Fruit fly (Drosophila melanogaster) whole organism, embryonic: ENCODE results near the gene sing.
A peak's percentile ranks its signal among the peaks of the same experiment; 100 is the strongest.

Experiments used
- CG10462 ChIP-seq: fragments of 200-800 bp; sonication (Bioruptor generic); optimal IDR thresholded peaks from 2 replicates; lab custom pipeline; 2016; ENCODE audit warnings: missing biosample characterization, missing genetic modification characterization
- CG11696 ChIP-seq: fragments of 200-800 bp; sonication (Bioruptor generic); IDR thresholded peaks from 2 replicates; pipeline ENCODE4 v1.3.6; 2022; ENCODE audit warnings: missing biosample characterization, missing genetic modification characterization
- CG14667 ChIP-seq: fragments of 200-800 bp; sonication (Bioruptor generic); IDR thresholded peaks from 2 replicates; pipeline ENCODE4 v1.3.6; 2022; ENCODE audit warnings: missing biosample characterization, missing genetic modification characterization
- CG16815 ChIP-seq: fragments of 200-800 bp; sonication (Bioruptor generic); optimal IDR thresholded peaks from 3 replicates; lab custom pipeline; 2017; ENCODE audit warnings: missing biosample characterization, mild to moderate bottlenecking, missing genetic modification characterization
- CG18262 ChIP-seq: fragments of 200-800 bp; optimal IDR thresholded peaks from 3 replicates; lab custom pipeline; 2019; ENCODE audit warnings: missing biosample characterization, mild to moderate bottlenecking, missing genetic modification characterization, moderate library complexity
- CG18599 ChIP-seq: fragments of 200-800 bp; sonication (Bioruptor generic); optimal IDR thresholded peaks from 3 replicates; lab custom pipeline; 2017; ENCODE audit warnings: missing biosample characterization, missing genetic modification characterization, mild to moderate bottlenecking, moderate library complexity, missing genetic modification reagents
- CG2129 ChIP-seq: fragments of 200-800 bp; sonication (Bioruptor generic); IDR thresholded peaks from 2 replicates; pipeline ENCODE4 v1.3.6; 2022; ENCODE audit warnings: missing biosample characterization, missing genetic modification characterization; ENCODE audit not compliant: partially characterized antibody
- CG2889 ChIP-seq: fragments of 200-800 bp; sonication (Bioruptor generic); IDR thresholded peaks from 3 replicates; pipeline ENCODE4 v1.3.6; 2022; ENCODE audit warnings: missing biosample characterization, missing genetic modification characterization
- CG30020 ChIP-seq: fragments of 200-800 bp; optimal IDR thresholded peaks from 2 replicates; lab custom pipeline; 2019; ENCODE audit warnings: missing biosample characterization, mild to moderate bottlenecking, missing genetic modification characterization, moderate library complexity
- CG3281 ChIP-seq: fragments of 200-800 bp; sonication (Bioruptor generic); optimal IDR thresholded peaks from 3 replicates; lab custom pipeline; 2017; ENCODE audit warnings: missing biosample characterization, mild to moderate bottlenecking, missing genetic modification characterization
- CG33213 ChIP-seq: fragments of 200-800 bp; sonication (Bioruptor generic); optimal IDR thresholded peaks from 3 replicates; lab custom pipeline; 2016; ENCODE audit warnings: missing biosample characterization, missing genetic modification characterization
- CG33557 ChIP-seq: fragments of 200-800 bp; sonication (Bioruptor generic); optimal IDR thresholded peaks from 2 replicates; lab custom pipeline; 2019; ENCODE audit warnings: missing biosample characterization, mild to moderate bottlenecking, missing genetic modification characterization, moderate library complexity
- CG3847 ChIP-seq: fragments of 200-800 bp; sonication (Bioruptor generic); IDR thresholded peaks from 2 replicates; pipeline ENCODE4 v1.3.6; 2022; ENCODE audit warnings: missing biosample characterization, missing genetic modification characterization
- CG6689 ChIP-seq: fragments of 200-800 bp; sonication (Bioruptor generic); IDR thresholded peaks from 2 replicates; pipeline ENCODE4 v1.3.6; 2022; ENCODE audit warnings: missing biosample characterization, missing genetic modification characterization
- CG7963 ChIP-seq: fragments of 200-800 bp; sonication (Bioruptor generic); IDR thresholded peaks from 3 replicates; pipeline ENCODE4 v1.3.6; 2022; ENCODE audit warnings: missing biosample characterization, missing genetic modification characterization; ENCODE audit not compliant: partially characterized antibody
- CG8388 ChIP-seq: fragments of 200-800 bp; sonication (Bioruptor generic); optimal IDR thresholded peaks from 2 replicates; lab custom pipeline; 2019; ENCODE audit warnings: missing biosample characterization, mild to moderate bottlenecking, missing genetic modification characterization, moderate library complexity
- CG8478 ChIP-seq: fragments of >200 bp; optimal IDR thresholded peaks from 2 replicates; lab custom pipeline; 2018
- CoRest ChIP-seq: fragments of 200-800 bp; sonication (Bioruptor generic); optimal IDR thresholded peaks from 3 replicates; lab custom pipeline; 2018; ENCODE audit warnings: missing biosample characterization, mild to moderate bottlenecking, missing genetic modification characterization, moderate library complexity
- Dll ChIP-seq: fragments of 200-800 bp; sonication (Bioruptor generic); IDR thresholded peaks from 4 replicates; pipeline ENCODE4 v1.3.6; 2022; ENCODE audit warnings: missing biosample characterization, missing genetic modification characterization; ENCODE audit not compliant: partially characterized antibody
- Drgx ChIP-seq: fragments of 200-800 bp; sonication (Bioruptor generic); IDR thresholded peaks from 2 replicates; pipeline ENCODE4 v1.3.6; 2022; ENCODE audit warnings: missing biosample characterization, missing genetic modification characterization
- Fer2 ChIP-seq: fragments of 200-800 bp; sonication (Bioruptor generic); optimal IDR thresholded peaks from 2 replicates; lab custom pipeline; 2018; ENCODE audit warnings: missing biosample characterization, mild to moderate bottlenecking, missing genetic modification characterization, moderate library complexity
- HLH4C ChIP-seq: fragments of 200-800 bp; sonication (Bioruptor generic); IDR thresholded peaks from 3 replicates; pipeline ENCODE4 v1.3.6; 2022; ENCODE audit warnings: missing biosample characterization, missing genetic modification characterization; ENCODE audit not compliant: partially characterized antibody
- HmgZ ChIP-seq: fragments of 200-800 bp; sonication (Bioruptor generic); optimal IDR thresholded peaks from 2 replicates; lab custom pipeline; 2018; ENCODE audit warnings: missing biosample characterization, mild to moderate bottlenecking, missing genetic modification characterization
- Jarid2 ChIP-seq: fragments of 200-800 bp; sonication (Bioruptor generic); optimal IDR thresholded peaks from 3 replicates; lab custom pipeline; 2017; ENCODE audit warnings: mild to moderate bottlenecking, missing biosample characterization, missing genetic modification reagents, missing genetic modification characterization
- Nf-YA ChIP-seq: fragments of 200-800 bp; sonication (Bioruptor generic); IDR thresholded peaks from 2 replicates; pipeline ENCODE4 v1.3.6; 2022; ENCODE audit warnings: missing biosample characterization, missing genetic modification characterization
- Optix ChIP-seq: fragments of 200-800 bp; sonication (Bioruptor generic); IDR thresholded peaks from 3 replicates; pipeline ENCODE4 v1.3.6; 2022; ENCODE audit warnings: missing biosample characterization, missing genetic modification characterization
- Ptx1 ChIP-seq: fragments of 200-800 bp; sonication (Bioruptor generic); IDR thresholded peaks from 2 replicates; pipeline ENCODE4 v1.3.6; 2022; ENCODE audit warnings: missing biosample characterization, missing genetic modification characterization
- Ssrp ChIP-seq: fragments of 200-800 bp; sonication (Bioruptor generic); optimal IDR thresholded peaks from 2 replicates; lab custom pipeline; 2018; ENCODE audit warnings: missing biosample characterization, mild to moderate bottlenecking, missing genetic modification characterization, moderate library complexity
- Stat92E ChIP-seq, 3 experiments: fragments of >200 bp in 2 of 3; fragments of 200-800 bp in 1 of 3; sonication (Bioruptor generic) in 1 of 3; optimal IDR thresholded peaks; 2 replicates each; lab custom pipeline; 2017 to 2019; ENCODE audit warnings: missing biosample characterization in 3 of 3, missing genetic modification characterization in 3 of 3, mild to moderate bottlenecking in 1 of 3, moderate library complexity in 1 of 3
- Xrp1 ChIP-seq: fragments of 200-800 bp; sonication (Bioruptor generic); IDR thresholded peaks from 2 replicates; pipeline ENCODE4 v1.3.6; 2022; ENCODE audit warnings: missing biosample characterization, missing genetic modification characterization
- ap ChIP-seq: fragments of 200-800 bp; sonication (Bioruptor generic); IDR thresholded peaks from 2 replicates; pipeline ENCODE4 v1.3.6; 2022; ENCODE audit warnings: missing biosample characterization, missing genetic modification characterization
- bab2 ChIP-seq: fragments of 200-800 bp; sonication (Bioruptor generic); optimal IDR thresholded peaks from 2 replicates; lab custom pipeline; 2016; ENCODE audit warnings: missing biosample characterization, missing genetic modification characterization
- cas ChIP-seq: fragments of 200-800 bp; sonication (Bioruptor generic); IDR thresholded peaks from 2 replicates; pipeline ENCODE4 v1.3.6; 2022; ENCODE audit warnings: missing biosample characterization, missing genetic modification characterization
- fd64A ChIP-seq: fragments of 200-800 bp; sonication (Bioruptor generic); optimal IDR thresholded peaks from 3 replicates; lab custom pipeline; 2018; ENCODE audit warnings: missing biosample characterization, mild to moderate bottlenecking, missing genetic modification characterization
- klu ChIP-seq: fragments of 200-800 bp; sonication (Bioruptor generic); IDR thresholded peaks from 2 replicates; pipeline ENCODE4 v1.3.6; 2022; ENCODE audit warnings: missing biosample characterization, missing genetic modification characterization
- lab ChIP-seq: fragments of 200-800 bp; sonication (Bioruptor generic); optimal IDR thresholded peaks from 3 replicates; lab custom pipeline; 2017; ENCODE audit warnings: missing biosample characterization, missing genetic modification characterization, mild to moderate bottlenecking, moderate library complexity, missing genetic modification reagents
- mam ChIP-seq: fragments of 200-800 bp; sonication (Bioruptor generic); optimal IDR thresholded peaks from 3 replicates; lab custom pipeline; 2016; ENCODE audit warnings: missing biosample characterization, missing genetic modification characterization
- pho ChIP-seq: fragments of 200-800 bp; sonication (Bioruptor generic); optimal IDR thresholded peaks from 2 replicates; lab custom pipeline; 2016; ENCODE audit warnings: missing biosample characterization, missing genetic modification characterization
- psq ChIP-seq: fragments of 200-800 bp; sonication (Bioruptor generic); optimal IDR thresholded peaks from 2 replicates; lab custom pipeline; 2017; ENCODE audit warnings: missing biosample characterization, missing genetic modification characterization
- pum ChIP-seq: fragments of 200-800 bp; sonication (Bioruptor generic); optimal IDR thresholded peaks from 2 replicates; lab custom pipeline; 2016; ENCODE audit warnings: missing biosample characterization, missing genetic modification characterization
- sens ChIP-seq: fragments of 200-800 bp; sonication (Bioruptor generic); peaks from one replicate; lab custom pipeline; 2016; ENCODE audit warnings: missing biosample characterization, missing genetic modification characterization
- seq ChIP-seq: fragments of 200-800 bp; sonication (Bioruptor generic); IDR thresholded peaks from 2 replicates; pipeline ENCODE4 v1.3.6; 2022; ENCODE audit warnings: missing biosample characterization, missing genetic modification characterization
- sim ChIP-seq: fragments of 200-800 bp; sonication (Bioruptor generic); IDR thresholded peaks from 2 replicates; pipeline ENCODE4 v1.3.6; 2022; ENCODE audit warnings: missing biosample characterization, missing genetic modification characterization
- slp2 ChIP-seq: fragments of 200-800 bp; sonication (Bioruptor generic); optimal IDR thresholded peaks from 2 replicates; lab custom pipeline; 2016; ENCODE audit warnings: missing biosample characterization, missing genetic modification characterization
- stwl ChIP-seq: fragments of 200-800 bp; sonication (Bioruptor generic); optimal IDR thresholded peaks from 3 replicates; lab custom pipeline; 2018; ENCODE audit warnings: missing biosample characterization, mild to moderate bottlenecking, missing genetic modification characterization, moderate library complexity
- sug ChIP-seq: fragments of 200-800 bp; optimal IDR thresholded peaks from 2 replicates; lab custom pipeline; 2019; ENCODE audit warnings: missing biosample characterization, mild to moderate bottlenecking, missing genetic modification characterization, moderate library complexity
- tgo ChIP-seq: fragments of 200-800 bp; sonication (Bioruptor generic); IDR thresholded peaks from 3 replicates; pipeline ENCODE4 v1.3.6; 2022; ENCODE audit warnings: missing biosample characterization, missing genetic modification characterization
- trh ChIP-seq: fragments of 200-800 bp; sonication (Bioruptor generic); optimal IDR thresholded peaks from 2 replicates; lab custom pipeline; 2016; ENCODE audit warnings: missing biosample characterization, missing genetic modification characterization
- ttk ChIP-seq: fragments of 200-800 bp; sonication (Bioruptor generic); IDR thresholded peaks from 2 replicates; pipeline ENCODE4 v2.1.2; 2022; ENCODE audit warnings: missing biosample characterization, missing genetic modification characterization
- z ChIP-seq: fragments of 200-800 bp; sonication (Bioruptor generic); IDR thresholded peaks from 3 replicates; pipeline ENCODE4 v1.3.6; 2022; ENCODE audit warnings: missing biosample characterization, missing genetic modification characterization

The sing gene

DNA sequence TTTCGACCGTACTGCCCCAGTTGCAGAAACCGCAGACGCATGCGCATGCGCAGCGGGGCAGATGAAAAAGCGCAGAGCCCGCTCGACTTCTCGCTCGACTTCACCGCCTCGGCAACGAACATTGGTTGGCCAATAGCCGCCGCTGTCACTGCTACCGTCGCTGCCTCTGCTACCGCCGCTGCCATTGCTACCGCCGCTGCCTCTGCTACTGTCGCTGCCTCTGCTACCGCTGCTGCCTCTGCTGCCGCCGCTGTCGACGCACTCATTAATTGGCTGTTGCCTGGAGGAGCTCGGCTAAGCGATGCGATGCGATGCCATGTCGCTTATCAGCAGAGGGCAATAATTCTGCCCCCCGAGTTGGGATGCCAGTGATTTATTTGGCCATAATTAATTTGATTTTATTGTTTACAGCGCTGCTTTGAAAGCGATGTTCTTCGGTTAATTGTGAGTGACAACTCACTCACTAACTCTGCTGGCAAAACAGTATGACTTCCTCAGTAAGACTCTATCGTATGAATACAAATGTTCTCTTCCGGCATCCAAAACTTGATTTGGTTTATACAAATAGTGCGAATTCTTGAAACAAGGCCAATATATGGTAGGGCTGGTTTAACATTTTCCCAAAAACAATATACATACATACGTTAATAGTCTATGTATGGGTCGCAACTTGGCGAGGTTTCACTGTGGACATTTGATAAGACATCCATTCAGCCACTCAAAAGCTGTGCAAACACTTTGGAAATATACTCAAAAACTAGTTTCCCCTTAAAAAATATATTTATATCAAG lies 8.2 kb upstream of the sing start (continued):
- TF ChIP-seq psq (GFP tag; lab: Kevin White, UChicago) (no peak), bab2 (GFP tag; lab: Kevin White, UChicago) (no peak), lab (GFP tag; lab: Kevin White, UChicago) (peak; percentile 38), klu (GFP tag; lab: Robert Waterston, UW) (no peak), CG18599 (GFP tag; lab: Kevin White, UChicago) (peak; percentile 50), Ssrp (tag; lab: Kevin White, UChicago) (peak; percentile 17), z (GFP tag; lab: Robert Waterston, UW) (peak; percentile 48; the same call in 1 of the 3 replicates), mam (no peak), CG3281 (peak; percentile 45), CG16815 (GFP tag; lab: Kevin White, UChicago) (no peak), Stat92E (GFP tag; optimal IDR thresholded peaks at IDR 0.05; lab: Kevin White, UChicago) (no peak), Optix (no peak), CoRest (tag; lab: Kevin White, UChicago) (peak; percentile 25), sug (tag; lab: Kevin White, UChicago) (peak; percentile 38), CG18262 (tag; lab: Kevin White, UChicago) (peak; percentile 4), ttk (GFP tag; lab: Robert Waterston, UW) (no peak), Nf-YA (GFP tag; lab: Robert Waterston, UW) (no peak), HLH4C (no peak), CG33557 (GFP tag; lab: Kevin White, UChicago) (no peak), CG11696 (GFP tag; lab: Robert Waterston, UW) (no peak), CG10462 (GFP tag; lab: Kevin White, UChicago) (no peak), CG6689 (GFP tag; lab: Robert Waterston, UW) (no peak), fd64A (GFP tag; lab: Kevin White, UChicago) (no peak), HmgZ (tag; lab: Kevin White, UChicago) (peak; percentile 36), Dll (GFP tag; lab: Robert Waterston, UW) (no peak), cas (no peak), CG7963 (GFP tag; lab: Robert Waterston, UW) (no peak), slp2 (no peak), seq (GFP tag; lab: Robert Waterston, UW) (no peak), Xrp1 (GFP tag; lab: Robert Waterston, UW) (peak; percentile 24; the same call in 1 of the 2 replicates), Fer2 (no peak), ap (GFP tag; lab: Robert Waterston, UW) (no peak), CG2129 (GFP tag; lab: Robert Waterston, UW) (no peak), Jarid2 (GFP tag; lab: Kevin White, UChicago) (no peak), Ptx1 (GFP tag; lab: Robert Waterston, UW) (peak; percentile 45; the same call in 1 of the 2 replicates), CG33213 (GFP tag; lab: Kevin White, UChicago) (no peak), pum (GFP tag; lab: Kevin White, UChicago) (no peak), sens (peak; percentile 60), CG2889 (GFP tag; lab: Robert Waterston, UW) (0 out of 3 replicates have a peak, but pooled peaks have one; percentile 36), trh (GFP tag; lab: Kevin White, UChicago) (no peak), CG3847 (GFP tag; lab: Robert Waterston, UW) (no peak), CG8388 (GFP tag; lab: Kevin White, UChicago) (no peak), sim (GFP tag; lab: Robert Waterston, UW) (no peak), Drgx (GFP tag; lab: Robert Waterston, UW) (no peak), CG8478 (no peak), CG14667 (GFP tag; lab: Robert Waterston, UW) (0 out of 2 replicates have a peak, but pooled peaks have one; percentile 17), pho (GFP tag; lab: Kevin White, UChicago) (no peak), tgo (0 out of 3 replicates have a peak, but pooled peaks have one; percentile 13), stwl (tag; lab: Kevin White, UChicago) (no peak), CG30020 (no peak)
